Fruit fly (Drosophila melanogaster): ENCODE measurements around the gene Dab.

Dab gene

DNA sequence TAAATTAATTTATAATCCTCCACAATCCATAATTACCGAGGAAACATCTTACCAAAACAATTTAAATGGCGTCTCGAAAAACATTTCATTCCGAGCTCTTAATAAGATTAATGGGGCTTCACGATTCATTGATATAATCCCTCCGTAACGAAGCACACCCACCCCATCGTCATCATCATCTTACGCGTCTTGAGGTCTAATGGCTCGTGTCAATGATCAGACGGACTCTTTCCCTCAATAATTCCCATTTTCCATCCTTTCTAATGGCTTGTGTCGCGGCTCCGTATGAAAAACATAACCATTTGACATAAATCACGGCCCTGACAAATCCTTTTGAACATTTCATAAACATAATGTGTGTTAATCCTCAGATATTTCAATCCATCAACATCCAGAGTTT is 55.0 kb downstream of the Dab start (continued):
- TF ChIP-seq oc (tag; optimal IDR thresholded peaks at IDR 0.05): peak; percentile 90
- TF ChIP-seq sens (GFP tag): peak; percentile 75

DNA sequence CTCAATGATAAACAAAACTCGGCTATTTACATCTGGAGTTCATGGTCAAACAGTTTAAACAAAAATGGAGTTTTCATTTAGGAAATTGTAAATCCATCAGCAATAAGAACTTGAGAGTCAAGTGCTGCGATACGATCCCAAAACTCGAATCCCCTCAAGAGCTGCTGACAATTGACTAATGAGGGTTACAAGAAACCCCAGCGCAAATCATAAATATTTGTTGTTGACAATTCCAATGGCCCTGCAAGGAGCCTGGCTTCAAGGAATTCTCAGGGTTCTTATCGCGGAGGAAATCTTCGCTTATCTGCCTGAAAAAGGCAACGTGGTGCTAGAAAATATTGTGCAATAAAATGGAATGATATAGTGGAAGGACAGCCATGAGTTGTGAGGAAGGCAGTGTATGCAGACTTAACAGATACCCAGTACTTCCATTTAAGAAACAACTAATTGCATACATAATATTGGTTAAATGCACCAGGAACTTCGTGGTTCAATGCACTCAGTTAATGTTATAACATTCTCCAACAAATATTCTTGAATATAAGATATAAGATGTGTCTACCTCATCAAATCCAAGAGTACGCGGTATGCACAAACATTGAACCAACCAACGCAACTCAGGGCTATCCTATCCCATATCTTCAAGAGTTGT is 56.2 kb downstream of the Dab start:
- TF ChIP-seq Ravus (GFP tag; IDR thresholded peaks at IDR 0.05) (no peak), unc-4 (GFP tag; IDR thresholded peaks at IDR 0.05; ENCODE audit: partially characterized antibody) (no peak), D19A (tag; optimal IDR thresholded peaks at IDR 0.05) (peak; percentile 43), cad (GFP tag; optimal IDR thresholded peaks at IDR 0.05) (peak; percentile 64), Dref (GFP tag; IDR thresholded peaks at IDR 0.05) (no peak), CG13296 (GFP tag; optimal IDR thresholded peaks at IDR 0.05) (no peak), CG4424 (GFP tag; optimal IDR thresholded peaks at IDR 0.05) (peak; percentile 22), CG6854 (GFP tag; optimal IDR thresholded peaks at IDR 0.05) (no peak), NC2β (GFP tag; optimal IDR thresholded peaks at IDR 0.05) (peak; percentile 28), pan (optimal IDR thresholded peaks at IDR 0.05) (peak in 1 of 2 experiments; percentile 78), pan (GFP tag; optimal IDR thresholded peaks at IDR 0.05 in 1 of 2, IDR thresholded peaks at IDR 0.05 in 1 of 2) (peak in 1 of 2 experiments; percentile 44), CG16815 (GFP tag; optimal IDR thresholded peaks at IDR 0.05) (peak; percentile 40), kah (GFP tag; optimal IDR thresholded peaks at IDR 0.05) (no peak), az2 (GFP tag; optimal IDR thresholded peaks at IDR 0.05) (peak; percentile 40), CG8924 (tag; optimal IDR thresholded peaks at IDR 0.05) (peak; percentile 45), CG15073 (GFP tag; optimal IDR thresholded peaks at IDR 0.05) (no peak), Dll (GFP tag; IDR thresholded peaks at IDR 0.05; ENCODE audit: partially characterized antibody) (no peak), cas (GFP tag; IDR thresholded peaks at IDR 0.05) (no peak), ewg (GFP tag; optimal IDR thresholded peaks at IDR 0.05) (peak; percentile 13), sc (optimal IDR thresholded peaks at IDR 0.05) (no peak), sc (GFP tag; optimal IDR thresholded peaks at IDR 0.05) (peak; percentile 0), CG31365 (tag; optimal IDR thresholded peaks at IDR 0.05) (no peak), CG9437 (GFP tag; optimal IDR thresholded peaks at IDR 0.05) (no peak), CG17568 (GFP tag; optimal IDR thresholded peaks at IDR 0.05) (no peak), ranshi (GFP tag; IDR thresholded peaks at IDR 0.05) (no peak), CG16863 (GFP tag; optimal IDR thresholded peaks at IDR 0.05) (no peak), abd-A (tag; optimal IDR thresholded peaks at IDR 0.05) (no peak), jumu (GFP tag; optimal IDR thresholded peaks at IDR 0.05) (peak; percentile 14), stwl (tag; optimal IDR thresholded peaks at IDR 0.05) (no peak), CG15601 (tag; optimal IDR thresholded peaks at IDR 0.05) (no peak), CG7556 (GFP tag; optimal IDR thresholded peaks at IDR 0.05) (no peak), Doc3 (GFP tag; IDR thresholded peaks at IDR 0.05; ENCODE audit: partially characterized antibody) (0 out of 3 replicates have a peak, but pooled peaks have one; percentile 14), unpg (GFP tag; optimal IDR thresholded peaks at IDR 0.05) (peak; percentile 49), Fer2 (tag; optimal IDR thresholded peaks at IDR 0.05) (no peak), CG12104 (GFP tag; optimal IDR thresholded peaks at IDR 0.05) (no peak), toy (GFP tag; IDR thresholded peaks at IDR 0.05) (no peak), CG9797 (GFP tag; optimal IDR thresholded peaks at IDR 0.05) (no peak), CG8388 (GFP tag; optimal IDR thresholded peaks at IDR 0.05) (peak; percentile 53), CG14710 (tag; optimal IDR thresholded peaks at IDR 0.05) (peak; percentile 25), CG13775 (GFP tag; optimal IDR thresholded peaks at IDR 0.05) (peak; percentile 15), aop (GFP tag; IDR thresholded peaks at IDR 0.05) (no peak), YL-1 (GFP tag; optimal IDR thresholded peaks at IDR 0.05) (no peak), Scr (GFP tag; IDR thresholded peaks at IDR 0.05; ENCODE audit: partially characterized antibody) (no peak), Ets65A (GFP tag) (peak; percentile 79), Jarid2 (GFP tag; optimal IDR thresholded peaks at IDR 0.05) (no peak), CG12299 (tag; optimal IDR thresholded peaks at IDR 0.05) (no peak), sr (GFP tag; IDR thresholded peaks at IDR 0.05) (no peak)
